Fruit fly (Drosophila melanogaster) Kc167 (cell line): ENCODE data around the gene Ggt-1.

Experiments
- Myc ChIP-seq: fragments of >200 bp; optimal IDR thresholded peaks from 2 replicates; lab custom pipeline; 2017; ENCODE audit warnings: missing external identifiers
- Sin3A ChIP-seq: fragments of >200 bp; optimal IDR thresholded peaks from 2 replicates; lab custom pipeline; 2018; ENCODE audit warnings: missing external identifiers
- h ChIP-seq: fragments of >200 bp; optimal IDR thresholded peaks from 3 replicates; lab custom pipeline; 2018; ENCODE audit warnings: missing external identifiers
- insv ChIP-seq: fragments of >200 bp; optimal IDR thresholded peaks from 3 replicates; lab custom pipeline; 2018; ENCODE audit warnings: missing external identifiers
- psq ChIP-seq: fragments of >200 bp; optimal IDR thresholded peaks from 2 replicates; lab custom pipeline; 2017; ENCODE audit warnings: missing external identifiers
- ttk ChIP-seq: sonication (Bioruptor generic); optimal IDR thresholded peaks from 2 replicates; lab custom pipeline; 2017; ENCODE audit warnings: missing external identifiers

The Ggt-1 gene

DNA sequence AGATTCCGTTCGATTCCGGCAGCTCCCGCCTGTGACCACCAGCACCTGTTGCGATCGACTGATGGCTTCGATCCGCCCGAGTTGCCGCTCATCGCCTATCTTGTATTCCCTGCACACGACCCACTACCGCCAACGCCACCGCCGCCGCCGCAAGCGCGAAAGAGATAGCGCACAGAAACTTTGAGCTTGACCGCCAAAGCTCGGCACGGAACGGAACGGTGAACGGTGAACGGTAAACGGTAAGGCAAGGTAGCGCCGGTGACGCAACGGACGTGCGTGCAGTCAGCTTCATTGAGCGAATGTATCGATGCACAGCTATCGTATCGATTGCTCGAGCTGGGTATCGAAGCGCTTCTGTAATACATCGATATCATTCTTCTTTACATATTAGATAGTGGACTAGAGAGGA, at the start of gene Ggt-1:
Ggt-1 (minus strand) TSS at position 251 of the 409 bp plus-strand sequence.
- TF ChIP-seq Myc = no peak
- TF ChIP-seq psq = no peak
- TF ChIP-seq h (lab: Kevin White, UChicago) = no peak
- TF ChIP-seq ttk (lab: Kevin White, UChicago) = no peak
- TF ChIP-seq insv (lab: Kevin White, UChicago) = no peak
- no peak for TF ChIP-seq Sin3A (lab: Kevin White, UChicago)

DNA sequence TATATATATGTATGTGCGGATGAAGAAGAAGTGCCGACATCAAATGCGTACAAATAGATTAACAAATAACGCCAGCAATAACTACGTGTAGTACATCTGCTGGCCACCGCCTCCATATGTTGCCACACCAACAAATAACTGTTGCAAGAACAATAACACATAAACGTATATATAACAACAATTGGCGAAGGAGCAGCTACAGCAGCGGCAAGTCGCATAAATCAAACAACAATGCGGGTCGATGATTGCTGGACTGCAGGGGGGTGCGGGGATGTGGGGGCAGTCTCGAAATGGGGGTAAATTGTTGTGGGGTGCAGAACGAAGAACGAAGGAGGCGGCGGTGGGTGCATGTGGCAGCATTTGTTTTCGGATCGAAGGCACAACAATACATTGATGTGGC, 48.3 kb upstream of the Ggt-1 start:
- TF ChIP-seq insv (lab: Kevin White, UChicago) = no peak
- no peak for TF ChIP-seq h (lab: Kevin White, UChicago)
- TF ChIP-seq Sin3A (lab: Kevin White, UChicago) = no peak
- no peak for TF ChIP-seq psq
- TF ChIP-seq ttk (lab: Kevin White, UChicago) = no peak
- TF ChIP-seq Myc = no peak

DNA sequence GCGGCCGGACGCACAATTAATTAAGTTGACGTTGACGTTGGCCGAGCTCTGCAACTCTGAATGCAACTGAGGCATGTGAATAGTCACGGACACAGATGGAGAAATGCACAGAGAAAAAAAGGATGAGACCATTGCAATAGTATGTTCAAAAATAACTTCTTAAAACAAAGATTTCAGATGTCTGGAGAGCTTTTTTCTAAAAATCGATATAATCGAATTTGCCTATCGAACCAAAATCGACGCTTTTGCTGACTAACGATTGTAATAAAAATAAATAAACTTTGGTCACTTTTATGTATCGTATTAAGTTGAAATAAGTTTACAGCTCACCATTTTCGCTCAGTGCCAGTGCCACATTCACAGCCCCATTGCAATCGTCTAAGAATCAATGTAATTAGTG, 46.3 kb upstream of the Ggt-1 start:
- TF ChIP-seq psq (no peak), Myc (no peak), h (lab: Kevin White, UChicago) (no peak), ttk (lab: Kevin White, UChicago) (no peak), insv (lab: Kevin White, UChicago) (no peak), Sin3A (lab: Kevin White, UChicago) (no peak)

DNA sequence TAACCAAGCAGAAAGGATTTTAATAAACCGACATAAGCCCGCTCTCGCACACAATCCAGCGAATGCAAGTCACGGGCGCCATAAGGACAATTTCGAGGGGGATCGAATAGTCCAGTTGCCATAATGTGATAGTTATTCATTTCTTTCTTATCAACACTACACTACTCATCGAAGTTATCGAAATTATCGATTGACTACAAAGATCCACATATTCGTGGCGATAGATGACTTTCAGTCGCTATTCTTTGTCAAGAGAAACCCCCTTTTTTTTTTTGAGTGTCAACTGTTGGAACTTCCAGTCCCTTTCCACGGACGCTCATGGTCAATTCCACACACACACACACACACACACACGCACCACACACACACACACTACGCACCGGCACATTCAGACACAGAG, 42.2 kb upstream of the Ggt-1 start:
- TF ChIP-seq Myc (no peak), ttk (lab: Kevin White, UChicago) (no peak), Sin3A (lab: Kevin White, UChicago) (no peak), insv (lab: Kevin White, UChicago) (no peak), h (lab: Kevin White, UChicago) (no peak), psq (no peak)

DNA sequence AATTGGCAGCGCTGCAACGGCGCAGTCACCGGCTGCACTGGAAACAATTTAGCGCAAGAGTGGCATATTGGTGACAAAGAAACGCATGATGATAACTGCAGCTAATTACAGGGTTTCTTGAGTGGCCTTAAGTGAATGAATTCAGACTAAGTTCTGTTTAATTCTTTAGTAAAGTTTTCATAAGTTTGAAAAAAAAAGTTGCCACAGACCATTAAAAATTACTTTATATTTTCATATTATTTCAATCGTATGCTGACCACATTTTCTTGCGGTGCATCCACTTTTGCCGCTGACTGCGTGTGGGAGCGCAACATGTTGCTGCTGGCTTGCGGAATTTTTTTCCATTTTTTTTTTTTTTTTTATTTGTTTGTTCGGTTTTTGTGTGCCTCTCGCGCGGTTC, 40.1 kb upstream of the Ggt-1 start:
- TF ChIP-seq Myc = no peak
- TF ChIP-seq h (lab: Kevin White, UChicago) = no peak
- TF ChIP-seq Sin3A (lab: Kevin White, UChicago) = no peak
- TF ChIP-seq ttk (lab: Kevin White, UChicago) = no peak
- TF ChIP-seq insv (lab: Kevin White, UChicago) = no peak
- no peak for TF ChIP-seq psq

DNA sequence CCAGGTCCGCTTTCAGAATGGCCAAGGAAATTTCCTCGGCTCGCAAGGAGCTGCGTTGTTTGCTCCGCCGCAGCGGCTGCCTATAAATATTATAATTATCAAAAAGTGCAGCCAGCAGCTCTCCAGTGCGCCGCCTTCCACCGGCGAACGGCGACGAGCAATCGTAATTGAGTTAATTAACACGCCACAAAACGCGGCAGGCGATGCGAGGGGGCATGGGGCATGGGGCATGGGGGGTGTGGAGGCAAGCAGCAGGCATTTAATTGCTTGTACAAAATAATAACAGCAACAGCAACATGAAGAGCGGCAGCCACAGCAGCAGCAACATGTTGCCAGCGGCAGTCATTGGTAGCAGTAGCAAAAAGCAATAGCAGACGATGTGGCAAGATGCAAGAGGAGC, 38.4 kb upstream of the Ggt-1 start:
- no peak for TF ChIP-seq h (lab: Kevin White, UChicago)
- no peak for TF ChIP-seq insv (lab: Kevin White, UChicago)
- no peak for TF ChIP-seq Sin3A (lab: Kevin White, UChicago)
- no peak for TF ChIP-seq Myc
- no peak for TF ChIP-seq ttk (lab: Kevin White, UChicago)
- no peak for TF ChIP-seq psq

DNA sequence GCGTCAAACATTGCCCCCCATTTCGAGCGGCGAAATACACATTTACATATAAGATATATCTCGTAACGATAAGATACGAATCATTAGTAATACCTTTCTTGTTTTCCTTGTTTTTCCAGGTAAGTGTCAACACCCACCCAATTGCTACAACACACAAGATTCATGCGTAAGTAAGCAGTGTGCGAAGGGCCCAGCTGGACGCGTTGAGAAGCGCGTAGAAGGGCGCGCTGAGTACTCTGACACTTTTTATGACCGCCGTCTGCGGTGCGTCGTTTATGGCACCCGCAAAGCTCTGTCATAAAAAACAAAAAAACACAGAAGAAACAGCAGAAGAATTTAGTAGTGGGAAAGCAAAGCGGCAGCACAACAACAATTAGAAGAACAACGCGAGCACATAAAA, 35.4 kb upstream of the Ggt-1 start:
- TF ChIP-seq ttk (lab: Kevin White, UChicago) (no peak), Sin3A (lab: Kevin White, UChicago) (no peak), insv (lab: Kevin White, UChicago) (no peak), h (lab: Kevin White, UChicago) (no peak), Myc (no peak), psq (no peak)

DNA sequence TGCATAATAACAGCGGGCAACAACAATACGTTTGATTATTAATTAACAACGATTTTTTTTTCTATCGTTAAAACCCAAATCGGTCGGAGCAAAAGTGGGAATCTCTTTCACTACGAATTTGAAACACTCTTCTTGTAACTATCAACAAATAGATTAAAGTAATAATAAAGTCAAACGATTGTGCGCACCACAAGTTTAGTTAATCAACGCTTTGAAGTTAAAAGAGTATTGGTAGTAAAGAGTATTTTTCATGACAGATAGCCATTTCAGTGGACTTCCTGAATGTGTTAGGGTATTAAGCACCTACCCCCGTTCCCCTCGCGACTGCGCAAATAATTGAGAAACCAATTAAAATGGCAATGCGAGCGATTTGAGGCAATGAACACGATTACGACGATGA, 34.5 kb upstream of the Ggt-1 start:
- TF ChIP-seq ttk (lab: Kevin White, UChicago) (no peak), psq (no peak), insv (lab: Kevin White, UChicago) (no peak), Sin3A (lab: Kevin White, UChicago) (no peak), h (lab: Kevin White, UChicago) (no peak), Myc (no peak)

DNA sequence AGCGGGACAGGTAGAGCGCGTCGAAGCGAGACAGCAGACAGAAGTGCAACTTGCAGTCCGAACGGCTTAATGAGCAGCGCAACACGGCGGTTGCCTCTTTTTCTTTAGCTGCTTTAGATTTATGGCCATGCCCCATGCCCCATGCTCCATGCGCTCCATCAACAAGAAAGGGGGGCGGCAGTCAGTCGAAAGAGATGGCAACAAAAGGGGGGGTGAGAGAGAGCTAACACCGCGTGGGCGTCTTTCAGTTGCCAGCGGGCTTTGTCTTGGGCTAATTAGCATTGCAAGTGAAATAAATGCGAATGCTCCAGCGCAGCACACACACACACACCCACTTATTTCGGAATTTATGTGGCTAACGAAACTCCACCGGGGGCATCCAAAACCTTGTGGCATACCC, 32.8 kb upstream of the Ggt-1 start:
- TF ChIP-seq Myc = no peak
- no peak for TF ChIP-seq ttk (lab: Kevin White, UChicago)
- TF ChIP-seq h (lab: Kevin White, UChicago) = no peak
- TF ChIP-seq Sin3A (lab: Kevin White, UChicago) = no peak
- TF ChIP-seq psq = no peak
- no peak for TF ChIP-seq insv (lab: Kevin White, UChicago)

DNA sequence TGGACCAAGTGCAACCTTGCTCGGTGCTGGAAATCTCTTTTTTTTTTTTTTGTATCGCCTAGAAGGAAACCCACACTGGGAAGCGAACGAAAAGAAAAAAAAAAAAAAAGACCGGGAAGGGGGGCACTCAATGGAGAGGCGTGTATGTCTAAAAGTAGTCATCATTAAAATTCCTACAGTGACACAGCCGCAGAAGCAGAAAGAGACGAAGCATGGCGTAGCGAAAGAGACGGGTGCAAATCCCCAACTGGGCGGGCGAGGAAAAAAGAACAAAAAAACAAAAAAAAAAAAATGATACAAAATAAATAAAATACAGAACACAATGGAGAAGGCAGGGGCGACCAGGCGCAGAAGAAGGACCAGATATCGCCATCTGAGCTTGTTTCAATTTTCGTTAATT, 32.4 kb upstream of the Ggt-1 start:
- TF ChIP-seq Myc (no peak), psq (no peak), insv (lab: Kevin White, UChicago) (no peak), Sin3A (lab: Kevin White, UChicago) (no peak), ttk (lab: Kevin White, UChicago) (no peak), h (lab: Kevin White, UChicago) (no peak)

DNA sequence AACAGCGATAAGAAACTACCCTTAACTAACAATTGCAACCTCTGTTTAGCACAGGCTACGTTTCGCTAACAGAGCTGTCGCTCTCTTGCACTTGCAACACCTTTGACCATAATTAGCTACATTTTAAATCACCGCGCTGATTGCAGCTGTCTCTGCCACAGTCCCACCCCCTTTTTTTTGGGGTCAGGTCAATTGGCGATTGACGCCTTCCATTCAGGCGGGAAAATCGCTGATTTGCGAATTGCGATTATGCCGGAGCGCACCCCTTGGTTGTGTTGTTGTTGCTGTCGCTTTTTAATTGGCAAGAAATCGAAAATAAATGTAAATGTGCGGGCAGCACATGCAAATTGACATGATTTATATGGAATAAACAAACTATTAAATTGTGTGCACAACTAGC, 31.0 kb upstream of the Ggt-1 start:
- TF ChIP-seq psq (no peak), ttk (lab: Kevin White, UChicago) (no peak), h (lab: Kevin White, UChicago) (no peak), insv (lab: Kevin White, UChicago) (no peak), Myc (no peak), Sin3A (lab: Kevin White, UChicago) (no peak)

DNA sequence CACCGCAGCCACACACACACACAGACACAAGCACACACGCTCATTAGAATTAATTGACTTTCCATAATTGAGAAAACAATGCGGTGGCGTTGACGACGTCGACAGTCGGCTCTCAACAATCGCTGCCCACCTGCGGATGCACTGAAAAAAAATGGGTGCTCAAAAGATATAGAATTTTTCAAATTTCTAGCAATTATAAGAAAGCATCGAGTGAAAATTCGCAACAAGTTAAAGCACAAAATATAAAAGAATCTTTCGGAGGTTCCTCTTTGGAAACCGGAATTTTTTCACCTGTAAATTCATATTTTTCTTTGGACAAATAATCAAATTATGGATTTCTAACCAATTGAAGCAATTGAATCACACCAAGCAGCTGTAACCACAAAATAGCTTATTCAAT, 29.6 kb upstream of the Ggt-1 start:
- TF ChIP-seq h (lab: Kevin White, UChicago) = no peak
- no peak for TF ChIP-seq ttk (lab: Kevin White, UChicago)
- TF ChIP-seq Sin3A (lab: Kevin White, UChicago) = no peak
- TF ChIP-seq insv (lab: Kevin White, UChicago) = no peak
- TF ChIP-seq psq = no peak
- no peak for TF ChIP-seq Myc

DNA sequence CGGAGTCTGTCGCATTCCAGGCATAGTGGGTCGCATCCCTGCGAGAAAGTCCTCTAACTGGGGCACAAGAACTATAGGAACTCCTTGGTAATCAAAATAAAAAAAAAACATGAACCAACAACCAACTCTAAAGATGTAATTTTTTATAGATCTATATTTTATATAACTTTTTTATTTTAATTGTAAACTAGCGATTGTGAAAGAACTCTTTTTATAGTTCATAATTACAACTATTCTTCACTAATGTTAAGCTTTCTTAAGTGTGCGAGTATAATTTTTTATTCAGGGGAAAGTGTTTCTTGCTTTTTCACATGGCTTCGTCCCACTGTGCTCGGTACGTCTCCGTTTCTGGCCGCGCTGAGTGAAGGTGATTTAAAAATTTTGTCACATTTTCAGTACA, 27.9 kb upstream of the Ggt-1 start:
- TF ChIP-seq Myc (no peak), insv (lab: Kevin White, UChicago) (no peak), Sin3A (lab: Kevin White, UChicago) (no peak), ttk (lab: Kevin White, UChicago) (no peak), h (lab: Kevin White, UChicago) (no peak), psq (no peak)
